Fruit fly (Drosophila melanogaster): ENCODE results near the gene crp.

- TF ChIP-seq nmo (GFP tag; optimal IDR thresholded peaks at IDR 0.05) (no peak), dati (GFP tag; IDR thresholded peaks at IDR 0.05) (no peak), CG32767 (GFP tag; IDR thresholded peaks at IDR 0.05) (no peak), Ravus (GFP tag; IDR thresholded peaks at IDR 0.05) (no peak), otp (GFP tag; IDR thresholded peaks at IDR 0.05) (no peak), insv (GFP tag; optimal IDR thresholded peaks at IDR 0.05) (no peak), knrl (GFP tag; IDR thresholded peaks at IDR 0.05; ENCODE audit: partially characterized antibody) (no peak), Sox102F (GFP tag; optimal IDR thresholded peaks at IDR 0.05) (no peak), wdn (GFP tag; IDR thresholded peaks at IDR 0.05) (no peak), CG6175 (GFP tag; IDR thresholded peaks at IDR 0.05) (no peak), HmgZ (tag; optimal IDR thresholded peaks at IDR 0.05) (no peak), sens-2 (GFP tag; IDR thresholded peaks at IDR 0.05) (no peak), inv (GFP tag; IDR thresholded peaks at IDR 0.05; ENCODE audit: partially characterized antibody) (no peak)
Observed at dm6 chr2L:16276820-16277219, 10.7 kb downstream of the crp start.

All from whole organism, embryonic.